Worm (Caenorhabditis elegans) whole organism, L1 larva: Measurements from ENCODE around the gene vars-1.

ENCODE experiments used
- C16A3.4 ChIP-seq: fragments of 150-350 bp; optimal IDR thresholded peaks from 2 replicates; lab custom pipeline; 2014; ENCODE audit warnings: missing biosample characterization, missing genetic modification characterization
- C34B4.2 ChIP-seq: sonication (generic microtip); optimal IDR thresholded peaks from 2 replicates; lab custom pipeline; 2017; ENCODE audit warnings: mild to moderate bottlenecking, missing genetic modification characterization, missing compliant biosample characterization
- F16B12.6 ChIP-seq: fragments of 150-350 bp; optimal IDR thresholded peaks from 2 replicates; lab custom pipeline; 2014; ENCODE audit warnings: missing biosample characterization, missing genetic modification characterization
- aha-1 ChIP-seq: fragments of 150-350 bp; optimal IDR thresholded peaks from 2 replicates; lab custom pipeline; 2014; ENCODE audit warnings: missing biosample characterization, missing genetic modification characterization
- alr-1 ChIP-seq: fragments of 200-800 bp; sonication (Bioruptor generic); optimal IDR thresholded peaks from 2 replicates; lab custom pipeline; 2018; ENCODE audit warnings: borderline replicate concordance, mild to moderate bottlenecking, missing genetic modification characterization, missing compliant biosample characterization
- aly-2 ChIP-seq: fragments of 150-350 bp; optimal IDR thresholded peaks from 2 replicates; lab custom pipeline; 2014; ENCODE audit warnings: missing biosample characterization, missing genetic modification characterization
- ama-1 ChIP-seq: fragments of 150-350 bp; optimal IDR thresholded peaks from 2 replicates; lab custom pipeline; 2014
- blmp-1 ChIP-seq: fragments of 150-350 bp; optimal IDR thresholded peaks from 2 replicates; lab custom pipeline; 2014; ENCODE audit warnings: missing biosample characterization, missing genetic modification characterization
- ceh-63 ChIP-seq: fragments of 200-800 bp; sonication (Bioruptor generic); optimal IDR thresholded peaks from 2 replicates; lab custom pipeline; 2018; ENCODE audit warnings: mild to moderate bottlenecking, missing genetic modification characterization, missing compliant biosample characterization
- ceh-82 ChIP-seq, 3 experiments: fragments of 150-350 bp in 1 of 3; sonication (generic microtip) in 2 of 3; optimal IDR thresholded peaks; 2 replicates each; lab custom pipeline; 2014 to 2017; ENCODE audit warnings: missing biosample characterization in 3 of 3, missing genetic modification characterization in 3 of 3
- ceh-88 ChIP-seq: fragments of 200-800 bp; sonication (Bioruptor generic); IDR thresholded peaks from 2 replicates; pipeline ENCODE4 v1.3.6; 2022; ENCODE audit warnings: missing genetic modification characterization, missing compliant biosample characterization
- ces-1 ChIP-seq: fragments of 150-350 bp; optimal IDR thresholded peaks from 2 replicates; lab custom pipeline; 2014; ENCODE audit warnings: missing biosample characterization, missing genetic modification reagents, missing genetic modification characterization
- efl-1 ChIP-seq, 4 experiments: fragments of 150-350 bp; optimal IDR thresholded peaks in 3 of 4; peaks in 1 of 4; 1 replicate in 1 of 4; 2 replicates in 3 of 4; lab custom pipeline; 2014; ENCODE audit warnings: missing biosample characterization in 2 of 4, missing genetic modification characterization in 2 of 4, missing genetic modification reagents in 2 of 4
- efl-3 ChIP-seq: fragments of 200-800 bp; sonication (Bioruptor generic); optimal IDR thresholded peaks from 2 replicates; lab custom pipeline; 2018; ENCODE audit warnings: mild to moderate bottlenecking, missing genetic modification characterization, missing compliant biosample characterization
- egl-27 ChIP-seq, 2 experiments: fragments of 150-350 bp in 1 of 2; sonication (generic microtip); optimal IDR thresholded peaks; 3 replicates each; lab custom pipeline; 2017 to 2018; ENCODE audit warnings: missing biosample characterization in 2 of 2, missing genetic modification characterization in 2 of 2, missing genetic modification reagents in 2 of 2
- elt-2 ChIP-seq: sonication (generic microtip); optimal IDR thresholded peaks from 2 replicates; lab custom pipeline; 2016; ENCODE audit warnings: missing genetic modification characterization, mild to moderate bottlenecking, inconsistent platforms, missing compliant biosample characterization, missing genetic modification reagents
- ets-5 ChIP-seq: fragments of 200-800 bp; sonication (Bioruptor generic); IDR thresholded peaks from 2 replicates; pipeline ENCODE4 v1.3.6; 2022; ENCODE audit warnings: missing genetic modification characterization, missing compliant biosample characterization
- fkh-8 ChIP-seq: sonication (generic microtip); optimal IDR thresholded peaks from 2 replicates; lab custom pipeline; 2016; ENCODE audit warnings: mild to moderate bottlenecking, missing genetic modification characterization, missing compliant biosample characterization
- hpl-2 ChIP-seq: fragments of 150-350 bp; optimal IDR thresholded peaks from 2 replicates; lab custom pipeline; 2014; ENCODE audit warnings: missing biosample characterization, missing genetic modification reagents, missing genetic modification characterization
- jun-1 ChIP-seq: fragments of 150-350 bp; optimal IDR thresholded peaks from 2 replicates; lab custom pipeline; 2014; ENCODE audit warnings: missing biosample characterization, missing genetic modification reagents, missing genetic modification characterization
- lin-35 ChIP-seq, 2 experiments: fragments of 150-350 bp; optimal IDR thresholded peaks; 2 replicates each; lab custom pipeline; 2014; ENCODE audit warnings: missing biosample characterization in 2 of 2, missing genetic modification characterization in 2 of 2, missing genetic modification reagents in 2 of 2
- lsy-2 ChIP-seq, 2 experiments: fragments of 150-350 bp; optimal IDR thresholded peaks; 2 replicates each; lab custom pipeline; 2014; ENCODE audit warnings: missing biosample characterization in 2 of 2, missing genetic modification characterization in 2 of 2
- mdl-1 ChIP-seq, 2 experiments: fragments of 150-350 bp; optimal IDR thresholded peaks; 2 replicates each; lab custom pipeline; 2014 to 2017; ENCODE audit warnings: missing biosample characterization in 2 of 2, missing genetic modification characterization in 2 of 2, inconsistent platforms in 1 of 2
- mef-2 ChIP-seq: fragments of 150-350 bp; optimal IDR thresholded peaks from 2 replicates; lab custom pipeline; 2014; ENCODE audit warnings: missing biosample characterization, missing genetic modification characterization
- nhr-12 ChIP-seq: sonication (generic microtip); optimal IDR thresholded peaks from 2 replicates; lab custom pipeline; 2017; ENCODE audit warnings: missing biosample characterization, missing genetic modification characterization
- nhr-19 ChIP-seq: fragments of 200-800 bp; sonication (Bioruptor generic); conservative IDR thresholded peaks from 2 replicates; pipeline ENCODE4 v1.3.6; 2022; ENCODE audit warnings: missing genetic modification characterization, missing compliant biosample characterization
- nhr-237 ChIP-seq: fragments of 150-350 bp; optimal IDR thresholded peaks from 2 replicates; lab custom pipeline; 2014; ENCODE audit warnings: missing biosample characterization, missing genetic modification characterization
- nhr-47 ChIP-seq: sonication (generic microtip); optimal IDR thresholded peaks from 2 replicates; lab custom pipeline; 2016; ENCODE audit warnings: mild to moderate bottlenecking, missing genetic modification characterization, moderate library complexity, missing compliant biosample characterization
- nhr-71 ChIP-seq: sonication (generic microtip); optimal IDR thresholded peaks from 2 replicates; lab custom pipeline; 2016; ENCODE audit warnings: mild to moderate bottlenecking, missing genetic modification characterization, moderate library complexity, missing compliant biosample characterization
- nhr-77 ChIP-seq: fragments of 150-350 bp; optimal IDR thresholded peaks from 2 replicates; lab custom pipeline; 2014; ENCODE audit warnings: missing biosample characterization, missing genetic modification characterization
- nhr-84 ChIP-seq: sonication (generic microtip); optimal IDR thresholded peaks from 2 replicates; lab custom pipeline; 2017; ENCODE audit warnings: missing biosample characterization, missing genetic modification characterization
- nhr-85 ChIP-seq: sonication (generic microtip); peaks from one replicate; lab custom pipeline; 2016; ENCODE audit warnings: missing genetic modification characterization, inconsistent platforms, missing compliant biosample characterization
- nhr-90 ChIP-seq: sonication (generic microtip); optimal IDR thresholded peaks from 2 replicates; lab custom pipeline; 2016; ENCODE audit warnings: mild to moderate bottlenecking, missing genetic modification characterization, missing compliant biosample characterization; ENCODE audit not compliant: poor library complexity
- pax-3 ChIP-seq: fragments of 200-800 bp; sonication (Bioruptor generic); optimal IDR thresholded peaks from 2 replicates; lab custom pipeline; 2018; ENCODE audit warnings: mild to moderate bottlenecking, missing genetic modification characterization, moderate library complexity, missing compliant biosample characterization
- rnt-1 ChIP-seq: sonication (generic microtip); optimal IDR thresholded peaks from 2 replicates; lab custom pipeline; 2016; ENCODE audit warnings: mild to moderate bottlenecking, missing genetic modification characterization, moderate library complexity, missing compliant biosample characterization
- skn-1 ChIP-seq: fragments of 150-350 bp; optimal IDR thresholded peaks from 2 replicates; lab custom pipeline; 2014; ENCODE audit warnings: missing biosample characterization, missing genetic modification characterization
- snpc-4 ChIP-seq: fragments of 150-350 bp; optimal IDR thresholded peaks from 2 replicates; lab custom pipeline; 2014; ENCODE audit warnings: missing biosample characterization, missing genetic modification characterization
- snu-23 ChIP-seq: sonication (generic microtip); optimal IDR thresholded peaks from 2 replicates; lab custom pipeline; 2016; ENCODE audit warnings: missing genetic modification characterization, missing compliant biosample characterization
- sptf-1 ChIP-seq: fragments of 150-350 bp; optimal IDR thresholded peaks from 2 replicates; lab custom pipeline; 2014; ENCODE audit warnings: missing biosample characterization, missing genetic modification characterization
- swsn-7 ChIP-seq: sonication (generic microtip); optimal IDR thresholded peaks from 2 replicates; lab custom pipeline; 2016; ENCODE audit warnings: missing genetic modification characterization, missing compliant biosample characterization
- tlp-1 ChIP-seq: fragments of 150-350 bp; optimal IDR thresholded peaks from 2 replicates; lab custom pipeline; 2014; ENCODE audit warnings: missing biosample characterization, missing genetic modification characterization
- unc-30 ChIP-seq: sonication (generic microtip); optimal IDR thresholded peaks from 2 replicates; lab custom pipeline; 2017; ENCODE audit warnings: missing biosample characterization, missing genetic modification characterization
- unc-86 ChIP-seq: sonication (generic microtip); optimal IDR thresholded peaks from 2 replicates; lab custom pipeline; 2016; ENCODE audit warnings: missing genetic modification characterization, missing compliant biosample characterization
- unc-98 ChIP-seq: fragments of 200-800 bp; sonication (Bioruptor generic); IDR thresholded peaks from 2 replicates; pipeline ENCODE4 v1.3.6; 2022; ENCODE audit warnings: missing genetic modification characterization, missing compliant biosample characterization
- xbp-1 ChIP-seq: sonication (generic microtip); optimal IDR thresholded peaks from 2 replicates; lab custom pipeline; 2016; ENCODE audit warnings: missing genetic modification characterization, missing compliant biosample characterization
- zip-4 ChIP-seq: fragments of 200-800 bp; sonication (Bioruptor generic); optimal IDR thresholded peaks from 2 replicates; lab custom pipeline; 2018; ENCODE audit warnings: mild to moderate bottlenecking, missing genetic modification characterization, moderate library complexity, missing compliant biosample characterization
- ztf-4 ChIP-seq: fragments of 150-350 bp; optimal IDR thresholded peaks from 2 replicates; lab custom pipeline; 2014; ENCODE audit warnings: missing biosample characterization, missing genetic modification characterization

vars-1 gene

ce11 chrV:8000929-8001513, 30.2 kb upstream of the vars-1 start, which contains the start of gene Y97E10AR.1 (continued):
- TF ChIP-seq nhr-90 (tag; lab: Kevin White, UChicago) (no peak), lsy-2 (tag; optimal IDR thresholded peaks at IDR 0.05; lab: Kevin White, UChicago) (peak; percentile 68 to 89), jun-1 (tag; lab: Kevin White, UChicago) (peak; percentile 48), F16B12.6 (tag; lab: Kevin White, UChicago) (peak; percentile 25), nhr-71 (tag; lab: Kevin White, UChicago) (peak; percentile 91), C16A3.4 (tag; lab: Kevin White, UChicago) (peak; percentile 73), pax-3 (tag; lab: Kevin White, UChicago) (no peak), nhr-19 (GFP tag; lab: Robert Waterston, UW) (peak; percentile 74), rnt-1 (tag; lab: Kevin White, UChicago) (peak; percentile 70), snpc-4 (tag; lab: Kevin White, UChicago) (peak; percentile 3), hpl-2 (GFP tag; lab: Kevin White, UChicago) (no peak), nhr-84 (tag; lab: Kevin White, UChicago) (no peak), ets-5 (GFP tag; lab: Robert Waterston, UW) (no peak), ceh-88 (GFP tag; lab: Robert Waterston, UW) (peak; percentile 29; the same call in 1 of the 2 replicates), sptf-1 (no peak), C34B4.2 (no peak), mdl-1 (tag; optimal IDR thresholded peaks at IDR 0.05; lab: Kevin White, UChicago) (peak; percentile 17 to 79), zip-4 (peak; percentile 22), ces-1 (no peak), alr-1 (tag; lab: Kevin White, UChicago) (no peak), aly-2 (tag; lab: Kevin White, UChicago) (no peak), ama-1 (lab: Kevin White, UChicago) (no peak), tlp-1 (tag; lab: Kevin White, UChicago) (no peak), snu-23 (GFP tag; lab: Kevin White, UChicago) (peak; percentile 81), xbp-1 (peak; percentile 67), mef-2 (tag; lab: Kevin White, UChicago) (peak; percentile 70), nhr-237 (tag; lab: Kevin White, UChicago) (no peak), ztf-4 (tag; lab: Kevin White, UChicago) (peak; percentile 48), ceh-63 (GFP tag; lab: Kevin White, UChicago) (no peak), nhr-12 (tag; lab: Kevin White, UChicago) (no peak), nhr-85 (peak; percentile 57), nhr-77 (peak; percentile 77), nhr-47 (tag; lab: Kevin White, UChicago) (peak; percentile 86), unc-30 (tag; lab: Kevin White, UChicago) (no peak)

ce11 chrV:8005000-8005399, 26.2 kb upstream of the vars-1 start, which contains the start of gene Y97E10AR.8:
Y97E10AR.8 (plus strand) TSS chrV:8005300.
- TF ChIP-seq swsn-7 (tag; lab: Kevin White, UChicago), result no peak
- no peak for TF ChIP-seq lin-35 (GFP tag; optimal IDR thresholded peaks at IDR 0.05; lab: Kevin White, UChicago)
- TF ChIP-seq efl-1 (optimal IDR thresholded peaks at IDR 0.05; lab: Kevin White, UChicago), result no peak
- no peak for TF ChIP-seq efl-1 (GFP tag; optimal IDR thresholded peaks at IDR 0.05 in 1 of 2; lab: Kevin White, UChicago)
- no peak for TF ChIP-seq aly-2 (tag; lab: Kevin White, UChicago)

- no peak for TF ChIP-seq ama-1 (lab: Kevin White, UChicago)
- no peak for TF ChIP-seq rnt-1 (tag; lab: Kevin White, UChicago)
- no peak for TF ChIP-seq ceh-82 (tag; optimal IDR thresholded peaks at IDR 0.05; lab: Kevin White, UChicago)
- TF ChIP-seq F16B12.6 (tag; lab: Kevin White, UChicago), result no peak
- no peak for TF ChIP-seq efl-3 (GFP tag; lab: Kevin White, UChicago)
- TF ChIP-seq elt-2 (tag; lab: Kevin White, UChicago), result no peak
- no peak for TF ChIP-seq unc-30 (tag; lab: Kevin White, UChicago)
- no peak for TF ChIP-seq jun-1 (tag; lab: Kevin White, UChicago)
- no peak for TF ChIP-seq skn-1 (tag; lab: Kevin White, UChicago)
- TF ChIP-seq fkh-8 (tag; lab: Kevin White, UChicago), result no peak
- TF ChIP-seq egl-27 (tag; optimal IDR thresholded peaks at IDR 0.05; lab: Kevin White, UChicago), result no peak
- TF ChIP-seq snu-23 (GFP tag; lab: Kevin White, UChicago), result no peak
- no peak for TF ChIP-seq unc-98 (GFP tag; lab: Robert Waterston, UW)
- TF ChIP-seq blmp-1 (tag; lab: Kevin White, UChicago), result no peak
- no peak for TF ChIP-seq lsy-2 (tag; optimal IDR thresholded peaks at IDR 0.05; lab: Kevin White, UChicago)
- TF ChIP-seq aha-1 (tag; lab: Kevin White, UChicago), result no peak
- no peak for TF ChIP-seq unc-86 (tag; lab: Kevin White, UChicago)
These were observed 23.5 kb upstream of the vars-1 start, which contains the start of gene Y97E10AR.3 for ce11 chrV:8007460-8008292. Y97E10AR.3 (minus strand) TSS chrV:8007510.
